Worm (Caenorhabditis elegans) whole organism, L4/young adult: ENCODE data around the gene gars-1.

ENCODE experiments used
- W03F9.2 ChIP-seq: fragments of 150-350 bp; optimal IDR thresholded peaks from 2 replicates; lab custom pipeline; 2014; ENCODE audit warnings: missing biosample characterization, missing genetic modification characterization
- dao-5 ChIP-seq: sonication (generic microtip); optimal IDR thresholded peaks from 2 replicates; lab custom pipeline; 2016; ENCODE audit warnings: missing genotype, missing genetic modification characterization, moderate library complexity, missing compliant biosample characterization
- him-1 ChIP-seq: sonication (generic microtip); optimal IDR thresholded peaks from 2 replicates; lab custom pipeline; 2016; ENCODE audit warnings: missing genotype, missing genetic modification reagents, missing genetic modification characterization, missing compliant biosample characterization

DNA sequence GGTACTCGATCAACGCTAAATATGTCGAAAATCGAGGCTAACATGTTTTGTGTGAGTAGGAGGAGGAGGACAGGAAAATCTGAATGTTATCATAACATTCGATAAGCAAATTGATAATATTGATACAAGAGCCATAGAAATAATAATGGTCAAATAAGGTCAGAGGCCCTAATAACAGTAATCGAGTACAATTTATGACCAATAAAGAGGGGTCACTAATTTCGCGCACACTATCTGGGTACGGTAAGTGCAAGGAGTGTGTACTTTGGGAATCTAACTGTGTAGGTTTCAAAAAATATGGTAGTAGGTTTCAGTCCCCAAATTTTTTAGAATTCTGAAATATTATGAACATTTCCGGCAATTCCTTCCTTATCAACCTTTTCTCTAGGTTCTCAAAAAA, 19.9 kb downstream of the gars-1 start:
- TF ChIP-seq W03F9.2 (tag; lab: Kevin White, UChicago), result no peak
- no peak for TF ChIP-seq him-1 (tag; lab: Kevin White, UChicago)
- TF ChIP-seq dao-5 (tag; lab: Kevin White, UChicago), result no peak
